Worm (Caenorhabditis elegans) whole organism, mixed stage, embryonic: ENCODE measurements around the gene C35B1.5.
A peak's percentile ranks its signal among the peaks of the same experiment; 100 is the strongest.

Experiments
- M03D4.4 ChIP-seq: sonication (generic microtip); optimal IDR thresholded peaks from 2 replicates; lab custom pipeline; 2017; ENCODE audit warnings: mild to moderate bottlenecking, missing genetic modification characterization, missing compliant biosample characterization
- bed-3 ChIP-seq: fragments of 200-800 bp; sonication (Bioruptor generic); optimal IDR thresholded peaks from 3 replicates; lab custom pipeline; 2018; ENCODE audit warnings: mild to moderate bottlenecking, missing genetic modification characterization, moderate library complexity, missing compliant biosample characterization
- blmp-1 ChIP-seq: fragments of 150-350 bp; optimal IDR thresholded peaks from 2 replicates; lab custom pipeline; 2014; ENCODE audit warnings: missing biosample characterization, missing genetic modification characterization
- ceh-39 ChIP-seq: fragments of 150-350 bp; optimal IDR thresholded peaks from 2 replicates; lab custom pipeline; 2014; ENCODE audit warnings: missing biosample characterization, missing genetic modification characterization
- ceh-43 ChIP-seq: fragments of 200-800 bp; sonication (Bioruptor generic); optimal IDR thresholded peaks from 2 replicates; lab custom pipeline; 2018; ENCODE audit warnings: mild to moderate bottlenecking, missing genetic modification characterization, moderate library complexity, missing compliant biosample characterization
- ceh-83 ChIP-seq: fragments of 200-800 bp; sonication (Bioruptor generic); optimal IDR thresholded peaks from 2 replicates; lab custom pipeline; 2018; ENCODE audit warnings: mild to moderate bottlenecking, missing genetic modification characterization, missing compliant biosample characterization
- ces-1 ChIP-seq: fragments of 150-350 bp; optimal IDR thresholded peaks from 2 replicates; lab custom pipeline; 2014; ENCODE audit warnings: missing biosample characterization, missing genetic modification reagents, missing genetic modification characterization
- cnd-1 ChIP-seq: fragments of 200-800 bp; sonication (Bioruptor generic); optimal IDR thresholded peaks from 2 replicates; lab custom pipeline; 2018; ENCODE audit warnings: mild to moderate bottlenecking, missing genetic modification characterization, missing compliant biosample characterization
- drap-1 ChIP-seq: fragments of 200-800 bp; sonication (Bioruptor generic); optimal IDR thresholded peaks from 3 replicates; lab custom pipeline; 2018; ENCODE audit warnings: mild to moderate bottlenecking, missing genetic modification characterization, missing compliant biosample characterization
- elt-1 ChIP-seq: sonication (generic microtip); optimal IDR thresholded peaks from 2 replicates; lab custom pipeline; 2017; ENCODE audit warnings: missing genetic modification characterization, mild to moderate bottlenecking, missing compliant biosample characterization, antibody characterized with exemption, moderate library complexity, borderline replicate concordance; ENCODE audit not compliant: insufficient read depth
- elt-3 ChIP-seq: fragments of 150-350 bp; optimal IDR thresholded peaks from 2 replicates; lab custom pipeline; 2014; ENCODE audit warnings: missing biosample characterization, missing genetic modification characterization
- flh-1 ChIP-seq: fragments of 200-800 bp; sonication (Bioruptor generic); optimal IDR thresholded peaks from 2 replicates; lab custom pipeline; 2018; ENCODE audit warnings: mild to moderate bottlenecking, missing genetic modification characterization, moderate library complexity, missing compliant biosample characterization
- ham-2 ChIP-seq: fragments of 200-800 bp; sonication (Bioruptor generic); optimal IDR thresholded peaks from 2 replicates; lab custom pipeline; 2018; ENCODE audit warnings: mild to moderate bottlenecking, missing genetic modification characterization, missing compliant biosample characterization
- hlh-1 ChIP-seq: fragments of 150-350 bp; optimal IDR thresholded peaks from 2 replicates; lab custom pipeline; 2014; ENCODE audit warnings: missing biosample characterization, missing genetic modification reagents, missing genetic modification characterization
- lin-13 ChIP-seq: fragments of 150-350 bp; optimal IDR thresholded peaks from 2 replicates; lab custom pipeline; 2014; ENCODE audit warnings: missing biosample characterization, missing genetic modification characterization
- lin-32 ChIP-seq: fragments of 200-800 bp; sonication (Bioruptor generic); optimal IDR thresholded peaks from 2 replicates; lab custom pipeline; 2018; ENCODE audit warnings: mild to moderate bottlenecking, missing genetic modification characterization, missing compliant biosample characterization
- lsy-2 ChIP-seq: fragments of 150-350 bp; optimal IDR thresholded peaks from 2 replicates; lab custom pipeline; 2014; ENCODE audit warnings: missing biosample characterization, missing genetic modification characterization
- mab-5 ChIP-seq: fragments of 150-350 bp; optimal IDR thresholded peaks from 2 replicates; lab custom pipeline; 2014; ENCODE audit warnings: missing biosample characterization, missing genetic modification characterization
- mep-1 ChIP-seq: fragments of 150-350 bp; optimal IDR thresholded peaks from 2 replicates; lab custom pipeline; 2017; ENCODE audit warnings: missing biosample characterization, missing genetic modification reagents, missing genetic modification characterization, inconsistent platforms
- mls-2 ChIP-seq: sonication (generic microtip); optimal IDR thresholded peaks from 2 replicates; lab custom pipeline; 2016; ENCODE audit warnings: mild to moderate bottlenecking, missing genetic modification characterization, moderate library complexity, missing compliant biosample characterization
- nhr-12 ChIP-seq: fragments of 150-350 bp; optimal IDR thresholded peaks from 2 replicates; lab custom pipeline; 2014; ENCODE audit warnings: missing biosample characterization, missing genetic modification characterization
- nhr-2 ChIP-seq: fragments of 150-350 bp; optimal IDR thresholded peaks from 2 replicates; lab custom pipeline; 2014; ENCODE audit warnings: missing biosample characterization, missing genetic modification characterization
- nhr-237 ChIP-seq: fragments of 150-350 bp; optimal IDR thresholded peaks from 2 replicates; lab custom pipeline; 2014; ENCODE audit warnings: missing biosample characterization, missing genetic modification characterization
- nhr-28 ChIP-seq: fragments of 150-350 bp; optimal IDR thresholded peaks from 2 replicates; lab custom pipeline; 2014; ENCODE audit warnings: missing biosample characterization, missing genetic modification characterization
- nhr-76 ChIP-seq: sonication (generic microtip); optimal IDR thresholded peaks from 2 replicates; lab custom pipeline; 2017; ENCODE audit warnings: missing biosample characterization, missing genetic modification characterization
- pha-4 ChIP-seq: fragments of 150-350 bp; optimal IDR thresholded peaks from 2 replicates; lab custom pipeline; 2018; ENCODE audit warnings: missing biosample characterization, missing genetic modification reagents, missing genetic modification characterization
- sem-2 ChIP-seq: fragments of 200-800 bp; sonication (Bioruptor generic); optimal IDR thresholded peaks from 2 replicates; lab custom pipeline; 2018; ENCODE audit warnings: mild to moderate bottlenecking, missing genetic modification characterization, missing compliant biosample characterization
- snpc-4 ChIP-seq: fragments of 150-350 bp; optimal IDR thresholded peaks from 2 replicates; lab custom pipeline; 2014; ENCODE audit warnings: missing biosample characterization, missing genetic modification characterization
- sptf-1 ChIP-seq: sonication (generic microtip); optimal IDR thresholded peaks from 2 replicates; lab custom pipeline; 2017; ENCODE audit warnings: mild to moderate bottlenecking, missing genetic modification characterization, moderate library complexity, missing compliant biosample characterization
- tbx-8 ChIP-seq: fragments of 200-800 bp; sonication (Bioruptor generic); optimal IDR thresholded peaks from 2 replicates; lab custom pipeline; 2018; ENCODE audit warnings: mild to moderate bottlenecking, missing genetic modification characterization, moderate library complexity, missing compliant biosample characterization
- unc-120 ChIP-seq: sonication (generic microtip); optimal IDR thresholded peaks from 2 replicates; lab custom pipeline; 2017; ENCODE audit warnings: missing genetic modification characterization, missing compliant biosample characterization; ENCODE audit not compliant: poor library complexity, severe bottlenecking
- unc-39 ChIP-seq: fragments of 150-350 bp; optimal IDR thresholded peaks from 2 replicates; lab custom pipeline; 2014; ENCODE audit warnings: missing biosample characterization, missing genetic modification characterization
- unc-62 ChIP-seq: fragments of 150-350 bp; optimal IDR thresholded peaks from 2 replicates; lab custom pipeline; 2014; ENCODE audit warnings: missing biosample characterization, missing genetic modification reagents, missing genetic modification characterization
- zip-8 ChIP-seq: fragments of 150-350 bp; optimal IDR thresholded peaks from 2 replicates; lab custom pipeline; 2014; ENCODE audit warnings: missing biosample characterization, missing genetic modification characterization
- ztf-11 ChIP-seq: fragments of 150-350 bp; optimal IDR thresholded peaks from 2 replicates; lab custom pipeline; 2014; ENCODE audit warnings: missing biosample characterization, missing genetic modification characterization

C35B1.5 gene

ce11 chrIV:4055297-4055696 lies 28.7 kb downstream of the C35B1.5 start:
- TF ChIP-seq mls-2 (tag; lab: Kevin White, UChicago): no peak
- TF ChIP-seq nhr-12 (tag; lab: Kevin White, UChicago): no peak
- peak; percentile 84 for TF ChIP-seq hlh-1
- peak; percentile 30 for TF ChIP-seq unc-62
- TF ChIP-seq unc-120: peak; percentile 30
- no peak for TF ChIP-seq nhr-237 (tag; lab: Kevin White, UChicago)

- no peak for TF ChIP-seq nhr-28 (tag; lab: Kevin White, UChicago)
- TF ChIP-seq pha-4: no peak
- TF ChIP-seq sptf-1 (tag; lab: Kevin White, UChicago): no peak
- TF ChIP-seq snpc-4 (tag; lab: Kevin White, UChicago): no peak
- TF ChIP-seq ztf-11 (tag; lab: Kevin White, UChicago): no peak
- no peak for TF ChIP-seq cnd-1 (tag; lab: Kevin White, UChicago)
- no peak for TF ChIP-seq unc-62
- TF ChIP-seq ceh-43 (GFP tag; lab: Kevin White, UChicago): no peak
- no peak for TF ChIP-seq ces-1 (GFP tag; lab: Kevin White, UChicago)
- no peak for TF ChIP-seq hlh-1
- TF ChIP-seq M03D4.4: no peak
- no peak for TF ChIP-seq nhr-12 (tag; lab: Kevin White, UChicago)
Measured at ce11 chrIV:4053405-4053804, 30.6 kb downstream of the C35B1.5 start.

ce11 chrIV:4052274-4052673 lies 31.7 kb downstream of the C35B1.5 start:
- TF ChIP-seq ces-1 (GFP tag; lab: Kevin White, UChicago) (peak; percentile 82), tbx-8 (GFP tag; lab: Kevin White, UChicago) (no peak), cnd-1 (tag; lab: Kevin White, UChicago) (no peak)

ce11 chrIV:4051539-4051938 lies 32.5 kb downstream of the C35B1.5 start, which contains the start of gene wrt-5:
Gene wrt-5 (minus strand): TSS chrIV:4051639.
- TF ChIP-seq mab-5 (tag; lab: Kevin White, UChicago) (no peak), mls-2 (tag; lab: Kevin White, UChicago) (no peak), ham-2 (GFP tag; lab: Kevin White, UChicago) (no peak), ceh-83 (GFP tag; lab: Kevin White, UChicago) (no peak), ztf-11 (tag; lab: Kevin White, UChicago) (no peak), ces-1 (GFP tag; lab: Kevin White, UChicago) (no peak), nhr-76 (no peak), sptf-1 (tag; lab: Kevin White, UChicago) (no peak), elt-1 (tag; lab: Kevin White, UChicago) (no peak), M03D4.4 (no peak), mep-1 (tag; lab: Kevin White, UChicago) (no peak), nhr-237 (tag; lab: Kevin White, UChicago) (no peak), lsy-2 (tag; lab: Kevin White, UChicago) (no peak)

- TF ChIP-seq mab-5 (tag; lab: Kevin White, UChicago): peak; percentile 76
- peak; percentile 32 for TF ChIP-seq tbx-8 (GFP tag; lab: Kevin White, UChicago)
- no peak for TF ChIP-seq ham-2 (GFP tag; lab: Kevin White, UChicago)
- peak; percentile 97 for TF ChIP-seq lin-13
- peak; percentile 33 for TF ChIP-seq cnd-1 (tag; lab: Kevin White, UChicago)
- TF ChIP-seq snpc-4 (tag; lab: Kevin White, UChicago): no peak
- peak; percentile 57 for TF ChIP-seq nhr-237 (tag; lab: Kevin White, UChicago)
- no peak for TF ChIP-seq bed-3 (GFP tag; lab: Kevin White, UChicago)
- TF ChIP-seq hlh-1: peak; percentile 1
- no peak for TF ChIP-seq elt-1 (tag; lab: Kevin White, UChicago)
- TF ChIP-seq ztf-11 (tag; lab: Kevin White, UChicago): no peak
- TF ChIP-seq ceh-43 (GFP tag; lab: Kevin White, UChicago): peak; percentile 45
- peak; percentile 39 for TF ChIP-seq blmp-1 (tag; lab: Kevin White, UChicago)
- peak; percentile 22 for TF ChIP-seq unc-120
- TF ChIP-seq elt-3 (tag; lab: Kevin White, UChicago): no peak
- TF ChIP-seq mep-1 (tag; lab: Kevin White, UChicago): peak; percentile 89
- peak; percentile 81 for TF ChIP-seq ceh-39 (tag; lab: Kevin White, UChicago)
- TF ChIP-seq pha-4: peak; percentile 79
- no peak for TF ChIP-seq unc-39 (tag; lab: Kevin White, UChicago)
- TF ChIP-seq drap-1 (GFP tag; lab: Kevin White, UChicago): peak; percentile 38
- TF ChIP-seq lsy-2 (tag; lab: Kevin White, UChicago): peak; percentile 82
- no peak for TF ChIP-seq nhr-76
- peak; percentile 12 for TF ChIP-seq M03D4.4
- no peak for TF ChIP-seq zip-8
- peak; percentile 74 for TF ChIP-seq sptf-1 (tag; lab: Kevin White, UChicago)
- peak; percentile 86 for TF ChIP-seq ces-1 (GFP tag; lab: Kevin White, UChicago)
- TF ChIP-seq flh-1: no peak
- TF ChIP-seq nhr-28 (tag; lab: Kevin White, UChicago): no peak
- no peak for TF ChIP-seq unc-62
- TF ChIP-seq ceh-83 (GFP tag; lab: Kevin White, UChicago): no peak
- no peak for TF ChIP-seq nhr-12 (tag; lab: Kevin White, UChicago)
- peak; percentile 56 for TF ChIP-seq nhr-2 (tag; lab: Kevin White, UChicago)
- peak; percentile 27 for TF ChIP-seq mls-2 (tag; lab: Kevin White, UChicago)
- no peak for TF ChIP-seq lin-32
- no peak for TF ChIP-seq sem-2 (GFP tag; lab: Kevin White, UChicago)
Measured at ce11 chrIV:4049398-4049998, 34.5 kb downstream of the C35B1.5 start, which contains the start of gene pcn-1. Gene pcn-1 (minus strand): TSS chrIV:4049448.
